Fruit fly (Drosophila melanogaster): ENCODE results near the gene Jhbp2.

DNA sequence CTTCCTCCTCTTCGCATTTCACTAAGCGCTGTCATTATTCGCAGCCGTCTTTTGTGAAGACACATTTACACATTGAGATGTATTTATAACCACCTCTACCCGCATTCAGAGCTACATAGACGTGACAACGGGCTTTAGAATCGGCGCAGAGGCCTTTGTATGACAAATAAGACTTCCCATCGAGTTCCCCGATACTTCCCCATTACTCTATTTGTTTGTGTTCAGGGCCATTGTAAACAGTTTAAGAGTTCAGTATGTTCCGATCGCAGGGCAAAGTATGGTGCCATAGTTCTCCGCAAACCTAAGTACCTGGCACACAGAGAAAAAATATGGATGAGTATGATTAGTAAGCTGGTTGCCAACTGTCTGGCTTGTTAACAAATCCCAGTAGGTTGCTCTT lies 2.8 kb upstream of the Jhbp2 start:
- TF ChIP-seq Clk (GFP tag; optimal IDR thresholded peaks at IDR 0.05) (no peak), pad (GFP tag; optimal IDR thresholded peaks at IDR 0.05) (no peak), cic (GFP tag; optimal IDR thresholded peaks at IDR 0.05) (no peak), CG7045 (GFP tag; optimal IDR thresholded peaks at IDR 0.05) (no peak), bab1 (GFP tag; optimal IDR thresholded peaks at IDR 0.05) (no peak), CG12768 (GFP tag; optimal IDR thresholded peaks at IDR 0.05) (no peak), tj (GFP tag; optimal IDR thresholded peaks at IDR 0.05) (no peak), Hr96 (GFP tag; optimal IDR thresholded peaks at IDR 0.05) (no peak), cnc (optimal IDR thresholded peaks at IDR 0.05) (no peak), kay (GFP tag; ENCODE audit: borderline replicate concordance) (no peak), CG33017 (tag; optimal IDR thresholded peaks at IDR 0.05) (no peak)

All from whole organism, adult.